Worm (Caenorhabditis elegans) whole organism, L3 larva: ENCODE results near the gene fkb-6.

ENCODE experiments used
- ZK546.5 ChIP-seq: sonication (generic microtip); optimal IDR thresholded peaks from 2 replicates; lab custom pipeline; 2017; ENCODE audit warnings: missing biosample characterization, missing genetic modification characterization
- aly-2 ChIP-seq: fragments of 150-350 bp; optimal IDR thresholded peaks from 2 replicates; lab custom pipeline; 2014; ENCODE audit warnings: missing biosample characterization, missing genetic modification characterization
- egl-27 ChIP-seq: sonication (generic microtip); optimal IDR thresholded peaks from 4 replicates; lab custom pipeline; 2017; ENCODE audit warnings: missing biosample characterization, missing genetic modification reagents, missing genetic modification characterization
- egl-5 ChIP-seq: fragments of 150-350 bp; optimal IDR thresholded peaks from 2 replicates; lab custom pipeline; 2017; ENCODE audit warnings: missing biosample characterization, missing genetic modification reagents, missing genetic modification characterization, inconsistent platforms
- elt-2 ChIP-seq: sonication (generic microtip); optimal IDR thresholded peaks from 2 replicates; lab custom pipeline; 2016; ENCODE audit warnings: missing genetic modification reagents, mild to moderate bottlenecking, missing genetic modification characterization, missing compliant biosample characterization
- mdl-1 ChIP-seq: fragments of 150-350 bp; optimal IDR thresholded peaks from 2 replicates; lab custom pipeline; 2014; ENCODE audit warnings: missing biosample characterization, missing genetic modification characterization
- nhr-237 ChIP-seq: fragments of 150-350 bp; optimal IDR thresholded peaks from 2 replicates; lab custom pipeline; 2014; ENCODE audit warnings: missing biosample characterization, missing genetic modification characterization
- skn-1 ChIP-seq: fragments of 150-350 bp; optimal IDR thresholded peaks from 2 replicates; lab custom pipeline; 2014; ENCODE audit warnings: missing biosample characterization, missing genetic modification characterization
- unc-39 ChIP-seq: sonication (generic microtip); optimal IDR thresholded peaks from 4 replicates; lab custom pipeline; 2017; ENCODE audit warnings: missing biosample characterization, missing genetic modification characterization
- unc-62 ChIP-seq: fragments of 150-350 bp; sonication (generic microtip); optimal IDR thresholded peaks from 4 replicates; lab custom pipeline; 2014; ENCODE audit warnings: missing biosample characterization, missing genetic modification reagents, missing genetic modification characterization

ce11 chrV:20831867-20832266, 14.1 kb upstream of the fkb-6 start:
- TF ChIP-seq unc-39 (tag; lab: Kevin White, UChicago) = no peak
- TF ChIP-seq aly-2 (tag; lab: Kevin White, UChicago) = no peak
- TF ChIP-seq elt-2 (tag; lab: Kevin White, UChicago) = peak; percentile 74
- no peak for TF ChIP-seq mdl-1 (tag; lab: Kevin White, UChicago)
- no peak for TF ChIP-seq unc-62 (GFP tag; lab: Kevin White, UChicago)
- TF ChIP-seq egl-27 (tag; lab: Kevin White, UChicago) = no peak
- TF ChIP-seq egl-5 (tag; lab: Kevin White, UChicago) = no peak
- no peak for TF ChIP-seq skn-1 (tag; lab: Kevin White, UChicago)
- TF ChIP-seq nhr-237 = no peak
- TF ChIP-seq ZK546.5 (tag; lab: Kevin White, UChicago) = no peak
